Worm (Caenorhabditis elegans): ENCODE results near the gene C47E12.14.

Gene C47E12.14

DNA sequence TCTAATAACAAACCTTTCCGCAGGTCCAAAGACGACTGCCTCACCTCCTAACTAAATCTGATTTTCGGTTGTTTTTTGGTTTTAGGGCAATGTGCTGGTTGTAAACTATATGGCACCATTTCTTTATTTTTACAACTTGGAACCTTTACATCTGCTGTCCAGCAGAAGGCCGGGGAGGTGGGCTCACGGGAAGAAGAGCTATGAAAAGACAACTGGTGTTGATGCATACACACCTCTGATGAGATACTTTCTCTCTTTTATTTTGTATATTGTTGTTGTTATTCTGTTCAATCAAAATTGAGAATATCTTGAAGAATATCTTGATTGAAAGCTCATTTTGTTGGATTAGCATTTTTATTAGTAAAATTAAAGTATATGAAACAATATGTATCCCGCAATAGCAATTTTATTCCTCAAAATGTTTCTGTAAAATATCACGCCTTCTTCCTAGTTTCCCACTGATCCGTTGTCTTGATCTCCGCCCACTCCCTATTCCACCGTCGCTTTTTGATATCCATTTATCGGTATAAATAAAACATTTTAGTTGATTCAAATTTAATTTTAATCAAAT lies 1.5 kb upstream of the C47E12.14 start, which contains the start of gene dhp-2:
Gene dhp-2 (plus strand): TSS at position 521 of the 571 bp plus-strand sequence.
- TF ChIP-seq pqm-1 (tag; optimal IDR thresholded peaks at IDR 0.05): no peak

DNA sequence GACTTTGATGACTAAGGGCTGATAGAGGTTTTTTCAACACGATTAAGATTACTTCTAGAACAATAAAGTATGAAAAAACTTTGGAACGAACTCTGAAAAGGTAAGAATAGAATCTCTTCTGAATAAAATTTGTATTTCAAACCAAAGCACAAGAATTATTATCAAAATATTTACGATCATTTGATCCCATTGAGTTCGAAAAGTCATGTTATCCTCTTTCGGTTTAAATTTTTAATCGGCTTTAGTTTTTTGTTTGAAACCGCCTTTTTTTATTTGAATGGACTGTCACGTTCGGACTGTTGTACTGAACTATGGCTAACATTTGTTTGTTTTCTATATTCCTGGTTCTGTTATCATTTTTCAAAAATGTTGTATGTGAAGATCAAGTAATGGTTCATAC lies 1.8 kb downstream of the C47E12.14 start, which contains the start of gene C47E12.9:
Gene C47E12.9 (plus strand): TSS at position 301 of the 400 bp plus-strand sequence.
- TF ChIP-seq skn-1 (tag; optimal IDR thresholded peaks at IDR 0.05) (no peak), ceh-82 (tag; optimal IDR thresholded peaks at IDR 0.05) (no peak), nhr-76 (tag; optimal IDR thresholded peaks at IDR 0.05) (no peak), ceh-16 (tag; optimal IDR thresholded peaks at IDR 0.05) (no peak), nhr-25 (tag; optimal IDR thresholded peaks at IDR 0.05) (no peak), elt-1 (tag; optimal IDR thresholded peaks at IDR 0.05) (no peak), pqm-1 (tag; optimal IDR thresholded peaks at IDR 0.05) (no peak)

DNA sequence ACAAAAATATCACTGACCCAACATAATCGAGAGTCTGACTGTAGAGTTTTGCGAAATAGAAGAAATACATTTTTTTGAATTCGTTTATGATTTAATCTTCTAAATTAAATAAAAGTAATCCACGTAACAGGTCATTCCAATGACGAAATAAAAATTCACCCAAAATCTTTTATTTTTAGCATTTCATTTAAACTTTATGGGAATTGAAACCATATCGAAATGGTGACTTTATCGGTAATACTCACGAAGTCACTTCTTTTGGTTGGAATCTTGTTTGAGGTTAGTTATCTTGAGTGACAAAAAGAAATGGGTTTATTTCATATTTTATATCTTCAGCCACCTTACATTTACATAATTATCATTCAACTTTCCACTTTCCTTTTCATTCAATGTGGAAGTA lies 3.6 kb downstream of the C47E12.14 start, which contains the start of the genes C47E12.12 and C47E12.10:
Gene C47E12.12 (minus strand): TSS at position 101 of the 400 bp plus-strand sequence.
Gene C47E12.10 (plus strand): TSS at position 172 of the 400 bp plus-strand sequence.
- TF ChIP-seq pqm-1 (tag; optimal IDR thresholded peaks at IDR 0.05) (no peak), hmg-11 (tag; optimal IDR thresholded peaks at IDR 0.05) (no peak), ztf-11 (tag; optimal IDR thresholded peaks at IDR 0.05) (no peak), skn-1 (tag; optimal IDR thresholded peaks at IDR 0.05) (no peak), elt-1 (tag; optimal IDR thresholded peaks at IDR 0.05) (no peak), unc-39 (tag; optimal IDR thresholded peaks at IDR 0.05) (no peak), nhr-43 (tag; optimal IDR thresholded peaks at IDR 0.05; ENCODE audit: poor library complexity, severe bottlenecking) (no peak), ztf-4 (tag; optimal IDR thresholded peaks at IDR 0.05) (no peak), nfya-1 (tag; optimal IDR thresholded peaks at IDR 0.05; ENCODE audit: insufficient read depth) (no peak), pha-4 (tag; optimal IDR thresholded peaks at IDR 0.05) (no peak), R02D3.7 (tag; optimal IDR thresholded peaks at IDR 0.05) (no peak), ama-1 (optimal IDR thresholded peaks at IDR 0.05) (no peak), ceh-28 (tag; optimal IDR thresholded peaks at IDR 0.05) (no peak), ceh-9 (tag; optimal IDR thresholded peaks at IDR 0.05) (no peak), ZK546.5 (tag; optimal IDR thresholded peaks at IDR 0.05) (no peak)

DNA sequence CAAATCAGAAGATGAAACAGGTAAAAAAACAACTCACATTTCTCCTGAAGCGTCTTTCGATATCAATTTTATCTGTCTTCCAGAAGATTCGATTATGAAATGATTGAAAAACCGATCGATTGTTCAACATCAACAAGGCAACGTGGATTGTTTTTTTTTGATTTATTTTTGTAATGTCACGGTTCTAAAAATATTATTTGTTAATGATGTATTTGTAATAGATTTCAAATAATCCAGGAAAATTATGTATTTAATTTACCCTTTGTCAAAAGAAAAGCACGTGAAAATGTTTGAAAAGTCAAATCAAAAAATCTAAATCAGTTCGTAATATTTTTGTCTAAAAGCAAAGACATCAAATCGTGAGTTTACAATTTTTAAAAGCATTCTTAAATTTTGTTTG lies 7.1 kb downstream of the C47E12.14 start, which contains the start of the genes kin-5 and C47E12.11:
Gene kin-5 (minus strand): TSS at position 101 of the 400 bp plus-strand sequence.
Gene C47E12.11 (plus strand): TSS at position 320 of the 400 bp plus-strand sequence.
- no peak for TF ChIP-seq nhr-12 (tag; optimal IDR thresholded peaks at IDR 0.05)
- TF ChIP-seq hmg-11 (tag; optimal IDR thresholded peaks at IDR 0.05): no peak
- TF ChIP-seq nhr-76 (tag; optimal IDR thresholded peaks at IDR 0.05): no peak
- no peak for TF ChIP-seq skn-1 (tag; optimal IDR thresholded peaks at IDR 0.05)
- no peak for TF ChIP-seq pqm-1 (tag; optimal IDR thresholded peaks at IDR 0.05)
- no peak for TF ChIP-seq aly-2 (tag; optimal IDR thresholded peaks at IDR 0.05)
- no peak for TF ChIP-seq egl-27 (tag; optimal IDR thresholded peaks at IDR 0.05)
- no peak for TF ChIP-seq daf-12 (tag; optimal IDR thresholded peaks at IDR 0.05)
- TF ChIP-seq nfya-1 (tag; optimal IDR thresholded peaks at IDR 0.05; ENCODE audit: insufficient read depth): no peak
- no peak for TF ChIP-seq ceh-28 (tag; optimal IDR thresholded peaks at IDR 0.05)

DNA sequence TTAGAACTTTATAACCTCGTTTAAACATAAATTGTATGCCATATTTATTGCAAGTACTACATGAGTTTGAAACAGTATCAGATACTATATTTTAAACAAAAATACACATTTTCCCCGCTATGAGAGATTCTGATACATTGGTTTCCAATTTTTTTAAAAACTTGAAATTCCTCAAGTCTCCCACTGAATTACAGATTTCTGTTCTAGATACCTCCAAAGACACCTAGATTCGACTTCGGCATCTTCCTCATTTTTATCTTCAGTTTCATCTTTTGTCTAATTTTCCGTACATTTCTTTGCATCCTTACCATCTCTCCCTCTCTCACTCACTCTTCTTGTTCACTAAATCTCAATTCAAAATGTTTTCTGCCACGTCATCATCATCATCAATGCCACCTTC lies 12.2 kb downstream of the C47E12.14 start, which contains the start of gene T13H10.2:
Gene T13H10.2 (plus strand): TSS at position 301 of the 400 bp plus-strand sequence.
- no peak for TF ChIP-seq skn-1 (tag; optimal IDR thresholded peaks at IDR 0.05)

DNA sequence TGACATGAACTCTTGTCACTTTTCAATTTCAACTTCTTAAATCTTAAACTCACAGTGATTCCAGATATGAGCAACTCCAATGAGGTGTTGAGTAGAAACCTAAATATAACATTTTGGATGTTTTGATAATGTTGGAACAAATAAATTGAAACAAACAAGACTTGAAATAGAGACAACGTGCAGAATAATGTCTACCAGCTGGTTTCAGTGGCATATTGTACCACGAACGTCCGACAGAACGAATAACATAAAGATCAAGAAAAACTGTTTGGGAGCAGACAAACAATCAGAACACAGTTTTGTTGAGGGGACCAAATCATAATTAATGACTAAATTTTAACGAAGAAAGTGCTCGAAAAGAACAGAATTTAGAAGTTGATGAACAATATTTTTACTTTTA lies 22.9 kb downstream of the C47E12.14 start, which contains the start of gene gon-1:
Gene gon-1 (minus strand): TSS at position 101 of the 400 bp plus-strand sequence.
- TF ChIP-seq lin-15B (tag; optimal IDR thresholded peaks at IDR 0.05): no peak
- no peak for TF ChIP-seq fkh-2 (tag; optimal IDR thresholded peaks at IDR 0.05)
- no peak for TF ChIP-seq ztf-4 (tag; optimal IDR thresholded peaks at IDR 0.05)
- no peak for TF ChIP-seq ztf-11 (tag; optimal IDR thresholded peaks at IDR 0.05)
- TF ChIP-seq snpc-4 (tag; optimal IDR thresholded peaks at IDR 0.05): no peak

DNA sequence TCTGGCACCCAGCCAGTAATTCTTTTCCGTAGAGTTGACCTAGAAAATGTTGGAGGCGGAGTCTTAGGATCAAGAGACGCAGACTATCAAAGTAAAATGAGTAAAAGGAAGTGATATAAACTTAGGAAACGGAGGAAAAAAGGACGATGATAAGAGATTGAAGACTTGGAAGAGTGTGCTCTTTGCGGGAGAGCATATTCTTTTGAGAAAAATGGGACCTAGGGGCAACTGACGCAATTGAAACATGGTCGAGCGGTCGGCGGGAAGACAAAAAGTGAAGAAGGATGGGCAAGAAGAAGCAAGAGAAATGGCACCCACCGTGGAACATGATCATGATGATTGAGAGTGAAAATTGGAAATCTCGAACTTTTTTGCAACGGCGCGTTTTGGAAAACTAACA lies 28.1 kb downstream of the C47E12.14 start:
- TF ChIP-seq daf-12 (tag; optimal IDR thresholded peaks at IDR 0.05) (no peak), pha-4 (tag; optimal IDR thresholded peaks at IDR 0.05) (peak; percentile 13), ceh-9 (tag; optimal IDR thresholded peaks at IDR 0.05) (no peak), nhr-76 (tag; optimal IDR thresholded peaks at IDR 0.05) (no peak), nhr-11 (tag; optimal IDR thresholded peaks at IDR 0.05) (peak; percentile 33), lin-15B (tag; optimal IDR thresholded peaks at IDR 0.05) (peak; percentile 65)

Measured in whole organism, L3 larva.